Fruit fly (Drosophila melanogaster) S2 (cell line): ENCODE results near the gene CG14212.

ENCODE experiments used
- CG8478 ChIP-seq: fragments of >200 bp; optimal IDR thresholded peaks from 2 replicates; lab custom pipeline; 2018
- CTCF ChIP-seq, 2 experiments: fragments of >200 bp; optimal IDR thresholded peaks; 2 replicates each; lab custom pipeline; 2018

DNA sequence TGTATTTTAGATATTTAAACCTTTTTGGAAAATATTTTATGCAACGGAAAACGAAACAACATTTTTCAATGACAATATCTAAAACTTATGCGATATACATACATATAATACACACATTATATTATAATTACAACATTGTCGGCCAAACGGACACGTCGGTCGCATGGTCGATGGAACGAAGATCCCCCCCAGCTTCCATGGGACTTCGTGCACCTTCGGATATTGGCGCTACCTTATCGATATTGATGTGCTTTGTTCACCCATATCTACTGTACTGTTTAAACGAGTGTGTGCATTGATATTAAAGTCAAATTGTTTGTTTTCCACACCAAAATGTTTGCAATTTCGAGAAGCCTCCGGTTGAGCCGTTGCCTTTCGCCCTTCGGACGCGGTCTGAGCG is at the start of gene CG14212:
- TF ChIP-seq CTCF (optimal IDR thresholded peaks at IDR 0.05; lab: Kevin White, UChicago) (no peak), CG8478 (lab: Kevin White, UChicago) (no peak)
